Fruit fly (Drosophila melanogaster) S2 (cell line): Measurements from ENCODE around the gene ppk22.

Source experiments
- CG8478 ChIP-seq: fragments of >200 bp; optimal IDR thresholded peaks from 2 replicates; lab custom pipeline; 2018
- CTCF ChIP-seq, 2 experiments: fragments of >200 bp; optimal IDR thresholded peaks; 2 replicates each; lab custom pipeline; 2018

- no peak for TF ChIP-seq CTCF (optimal IDR thresholded peaks at IDR 0.05; lab: Kevin White, UChicago)
- TF ChIP-seq CG8478 (lab: Kevin White, UChicago), result no peak
These were observed 41.2 kb upstream of the ppk22 start, which contains the start of gene CG10845 for dm6 chr3R:24900816-24901215.
